Fruit fly (Drosophila melanogaster): ENCODE data around the gene CG6324.

The CG6324 gene

dm6 chrX:15475791-15476190, at the start of gene CG6324:
Gene CG6324, plus strand, starts transcription at chrX:15476091.
- TF ChIP-seq CG12768 (GFP tag; optimal IDR thresholded peaks at IDR 0.05) (no peak), cnc (optimal IDR thresholded peaks at IDR 0.05) (no peak), CG11617 (GFP tag; optimal IDR thresholded peaks at IDR 0.05) (no peak), CG7101 (tag; optimal IDR thresholded peaks at IDR 0.05) (no peak), cic (GFP tag; optimal IDR thresholded peaks at IDR 0.05) (no peak), CG7045 (GFP tag; optimal IDR thresholded peaks at IDR 0.05) (no peak), bab1 (GFP tag; optimal IDR thresholded peaks at IDR 0.05) (no peak), tj (GFP tag; optimal IDR thresholded peaks at IDR 0.05) (no peak), kay (GFP tag; ENCODE audit: borderline replicate concordance) (no peak)

- no peak for TF ChIP-seq CG5204 (GFP tag; optimal IDR thresholded peaks at IDR 0.05)
- TF ChIP-seq CG12768 (GFP tag; optimal IDR thresholded peaks at IDR 0.05): no peak
- TF ChIP-seq CG1620 (GFP tag; optimal IDR thresholded peaks at IDR 0.05): no peak
- TF ChIP-seq cic (GFP tag; optimal IDR thresholded peaks at IDR 0.05): no peak
- no peak for TF ChIP-seq CG14711 (tag; optimal IDR thresholded peaks at IDR 0.05)
- TF ChIP-seq Crg-1 (GFP tag; optimal IDR thresholded peaks at IDR 0.05): no peak
- no peak for TF ChIP-seq bab1 (GFP tag; optimal IDR thresholded peaks at IDR 0.05)
- no peak for TF ChIP-seq CG33017 (tag; optimal IDR thresholded peaks at IDR 0.05)
- TF ChIP-seq tj (GFP tag; optimal IDR thresholded peaks at IDR 0.05): no peak
- no peak for TF ChIP-seq kay (GFP tag; ENCODE audit: borderline replicate concordance)
- no peak for TF ChIP-seq CG7045 (GFP tag; optimal IDR thresholded peaks at IDR 0.05)
- no peak for TF ChIP-seq Clk (GFP tag; optimal IDR thresholded peaks at IDR 0.05)
- no peak for TF ChIP-seq ovo (GFP tag; optimal IDR thresholded peaks at IDR 0.05)
- no peak for TF ChIP-seq cnc (optimal IDR thresholded peaks at IDR 0.05)
- TF ChIP-seq Hr96 (GFP tag; optimal IDR thresholded peaks at IDR 0.05): no peak
These were observed 34.6 kb upstream of the CG6324 start, which contains the start of gene Cngl for dm6 chrX:15441245-15441644. Gene Cngl, minus strand, starts transcription at chrX:15441252.

dm6 chrX:15443502-15443901, 32.4 kb upstream of the CG6324 start:
- TF ChIP-seq tj (GFP tag; optimal IDR thresholded peaks at IDR 0.05) (no peak), CG1620 (GFP tag; optimal IDR thresholded peaks at IDR 0.05) (no peak), Hr96 (GFP tag; optimal IDR thresholded peaks at IDR 0.05) (no peak), pad (GFP tag; optimal IDR thresholded peaks at IDR 0.05) (no peak), Clk (GFP tag; optimal IDR thresholded peaks at IDR 0.05) (no peak), bab1 (GFP tag; optimal IDR thresholded peaks at IDR 0.05) (no peak), ovo (GFP tag; optimal IDR thresholded peaks at IDR 0.05) (no peak), cnc (optimal IDR thresholded peaks at IDR 0.05) (no peak), cic (GFP tag; optimal IDR thresholded peaks at IDR 0.05) (no peak), CG7045 (GFP tag; optimal IDR thresholded peaks at IDR 0.05) (no peak)

dm6 chrX:15448136-15448535, 27.8 kb upstream of the CG6324 start:
- TF ChIP-seq pad (GFP tag; optimal IDR thresholded peaks at IDR 0.05): no peak
- TF ChIP-seq CG5204 (GFP tag; optimal IDR thresholded peaks at IDR 0.05): no peak
- TF ChIP-seq CG7101 (tag; optimal IDR thresholded peaks at IDR 0.05): no peak
- TF ChIP-seq Mnt (GFP tag; optimal IDR thresholded peaks at IDR 0.05): no peak
- TF ChIP-seq toe (GFP tag; optimal IDR thresholded peaks at IDR 0.05): no peak
- TF ChIP-seq CG7045 (GFP tag; optimal IDR thresholded peaks at IDR 0.05): no peak
- TF ChIP-seq CG11617 (GFP tag; optimal IDR thresholded peaks at IDR 0.05): no peak
- no peak for TF ChIP-seq bab1 (GFP tag; optimal IDR thresholded peaks at IDR 0.05)
- no peak for TF ChIP-seq CG33017 (tag; optimal IDR thresholded peaks at IDR 0.05)
- TF ChIP-seq cnc (optimal IDR thresholded peaks at IDR 0.05): no peak

- TF ChIP-seq CG7101 (tag; optimal IDR thresholded peaks at IDR 0.05) (no peak), toe (GFP tag; optimal IDR thresholded peaks at IDR 0.05) (no peak)
These were observed 27.1 kb upstream of the CG6324 start for dm6 chrX:15448809-15449208.

dm6 chrX:15449490-15450326, 26.2 kb upstream of the CG6324 start, which contains the start of the genes Scamp and Ahcy:
Gene Scamp, minus strand, starts transcription at chrX:15449883.
Gene Ahcy, plus strand, starts transcription at chrX:15450261.
- no peak for TF ChIP-seq Mnt (GFP tag; optimal IDR thresholded peaks at IDR 0.05)
- TF ChIP-seq cic (GFP tag; optimal IDR thresholded peaks at IDR 0.05): no peak
- TF ChIP-seq CG7101 (tag; optimal IDR thresholded peaks at IDR 0.05): peak; percentile 11
- peak; percentile 51 for TF ChIP-seq kay (GFP tag; ENCODE audit: borderline replicate concordance)
- no peak for TF ChIP-seq CG14711 (tag; optimal IDR thresholded peaks at IDR 0.05)
- peak; percentile 40 for TF ChIP-seq CG5204 (GFP tag; optimal IDR thresholded peaks at IDR 0.05)
- no peak for TF ChIP-seq CG7045 (GFP tag; optimal IDR thresholded peaks at IDR 0.05)
- TF ChIP-seq cnc (optimal IDR thresholded peaks at IDR 0.05): peak in 1 of 2 experiments; percentile 35
- TF ChIP-seq ovo (GFP tag; optimal IDR thresholded peaks at IDR 0.05): no peak
- peak; percentile 11 for TF ChIP-seq Crg-1 (GFP tag; optimal IDR thresholded peaks at IDR 0.05)
- no peak for TF ChIP-seq CG1620 (GFP tag; optimal IDR thresholded peaks at IDR 0.05)
- TF ChIP-seq Hr96 (GFP tag; optimal IDR thresholded peaks at IDR 0.05): peak; percentile 31
- peak; percentile 23 for TF ChIP-seq toe (GFP tag; optimal IDR thresholded peaks at IDR 0.05)
- no peak for TF ChIP-seq pad (GFP tag; optimal IDR thresholded peaks at IDR 0.05)
- TF ChIP-seq CG11617 (GFP tag; optimal IDR thresholded peaks at IDR 0.05): peak; percentile 37

dm6 chrX:15450327-15450644, 25.6 kb upstream of the CG6324 start:
- TF ChIP-seq bab1 (GFP tag; optimal IDR thresholded peaks at IDR 0.05) (no peak), Mnt (GFP tag; optimal IDR thresholded peaks at IDR 0.05) (peak; percentile 96), cnc (optimal IDR thresholded peaks at IDR 0.05) (peak in 1 of 2 experiments; percentile 18), CG12768 (GFP tag; optimal IDR thresholded peaks at IDR 0.05) (no peak), CG14711 (tag; optimal IDR thresholded peaks at IDR 0.05) (no peak), tj (GFP tag; optimal IDR thresholded peaks at IDR 0.05) (no peak), Clk (GFP tag; optimal IDR thresholded peaks at IDR 0.05) (no peak), ovo (GFP tag; optimal IDR thresholded peaks at IDR 0.05) (no peak), kay (GFP tag; ENCODE audit: borderline replicate concordance) (no peak), toe (GFP tag; optimal IDR thresholded peaks at IDR 0.05) (no peak), CG33017 (tag; optimal IDR thresholded peaks at IDR 0.05) (no peak), Crg-1 (GFP tag; optimal IDR thresholded peaks at IDR 0.05) (no peak), CG7045 (GFP tag; optimal IDR thresholded peaks at IDR 0.05) (no peak), CG11617 (GFP tag; optimal IDR thresholded peaks at IDR 0.05) (no peak)
